Worm (Caenorhabditis elegans) whole organism, dauer: ENCODE measurements around the gene R07C12.3.
"Not testable (repeated sequence)": the region's sequence is repeated elsewhere in the genome, so short reads cannot be mapped to it uniquely, and the experiment has no call there.

Experiments
- unc-62 ChIP-seq: sonication (generic microtip); optimal IDR thresholded peaks from 2 replicates; lab custom pipeline; 2017; ENCODE audit warnings: missing biosample characterization, missing genetic modification reagents, missing genetic modification characterization

The R07C12.3 gene

ce11 chrIV:4141311-4141710 lies 3.6 kb upstream of the R07C12.3 start, which contains the start of gene F49F1.11:
F49F1.11 (minus strand) TSS chrIV:4141411.
- no peak for TF ChIP-seq unc-62

- not testable (repeated sequence) for TF ChIP-seq unc-62
Measured at ce11 chrIV:4142986-4143385, 1.9 kb upstream of the R07C12.3 start, which contains the start of gene F49F1.12. F49F1.12 (minus strand) TSS chrIV:4143086.

ce11 chrIV:4147891-4148290 lies 3.0 kb downstream of the R07C12.3 start:
- no peak for TF ChIP-seq unc-62

ce11 chrIV:4150138-4150537 lies 5.3 kb downstream of the R07C12.3 start:
- no peak for TF ChIP-seq unc-62

- no peak for TF ChIP-seq unc-62
Measured at ce11 chrIV:4152143-4152542, 7.3 kb downstream of the R07C12.3 start, which contains the start of the genes K08D10.10 and R07C12.1. K08D10.10 (plus strand) TSS chrIV:4152235. R07C12.1 (plus strand) TSS chrIV:4152456.

ce11 chrIV:4154641-4155040 lies 9.8 kb downstream of the R07C12.3 start, which contains the start of gene K08D10.14:
K08D10.14 (plus strand) TSS chrIV:4154941.
- TF ChIP-seq unc-62: no peak

- no peak for TF ChIP-seq unc-62
Measured at ce11 chrIV:4162121-4162520, 17.2 kb downstream of the R07C12.3 start, which contains the start of gene scrm-5. scrm-5 (plus strand) TSS chrIV:4162421.

ce11 chrIV:4164392-4164791 lies 19.5 kb downstream of the R07C12.3 start, which contains the start of gene scrm-8:
scrm-8 (plus strand) TSS chrIV:4164692.
- TF ChIP-seq unc-62: no peak

ce11 chrIV:4167296-4167695 lies 22.4 kb downstream of the R07C12.3 start:
- no peak for TF ChIP-seq unc-62

ce11 chrIV:4171531-4172163 lies 26.8 kb downstream of the R07C12.3 start, which contains the start of the genes K08D10.13 and rnp-2:
K08D10.13 (minus strand) TSS chrIV:4171581.
rnp-2 (plus strand) TSS chrIV:4172076.
- no peak for TF ChIP-seq unc-62

ce11 chrIV:4172242-4172641 lies 27.4 kb downstream of the R07C12.3 start:
- TF ChIP-seq unc-62: no peak

- no peak for TF ChIP-seq unc-62
Measured at ce11 chrIV:4173789-4174188, 28.9 kb downstream of the R07C12.3 start, which contains the start of gene rnp-3. rnp-3 (plus strand) TSS chrIV:4174089.

ce11 chrIV:4176088-4176487 lies 31.2 kb downstream of the R07C12.3 start, which contains the start of gene dnj-15:
dnj-15 (plus strand) TSS chrIV:4176388.
- no peak for TF ChIP-seq unc-62

ce11 chrIV:4176659-4177058 lies 31.8 kb downstream of the R07C12.3 start:
- no peak for TF ChIP-seq unc-62

- TF ChIP-seq unc-62: no peak
Measured at ce11 chrIV:4177560-4177959, 32.7 kb downstream of the R07C12.3 start.

- no peak for TF ChIP-seq unc-62
Measured at ce11 chrIV:4178424-4178823, 33.5 kb downstream of the R07C12.3 start, which contains the start of gene tsen-34. tsen-34 (plus strand) TSS chrIV:4178457.

- not testable (repeated sequence) for TF ChIP-seq unc-62
Measured at ce11 chrIV:4186099-4186498, 41.2 kb downstream of the R07C12.3 start, which contains the start of gene K08D10.11. K08D10.11 (minus strand) TSS chrIV:4186199.
